Worm (Caenorhabditis elegans): ENCODE measurements around the gene ttr-5.

- TF ChIP-seq nhr-12 (tag; optimal IDR thresholded peaks at IDR 0.05) (no peak), lin-39 (tag; optimal IDR thresholded peaks at IDR 0.05) (no peak)
These were observed 1.0 kb downstream of the ttr-5 start, which contains the start of gene ufc-1 for ce11 chrIII:9331084-9331564.

Measured in whole organism, L2 larva.